Fruit fly (Drosophila melanogaster): ENCODE measurements around the gene RabGGTb.

dm6 chr2L:2837742-2838461 is 41.0 kb upstream of the RabGGTb start, which contains the start of the genes CG3119 and Cpr23B:
- TF ChIP-seq Ets21C (GFP tag; optimal IDR thresholded peaks at IDR 0.05) (no peak), CG7368 (GFP tag; optimal IDR thresholded peaks at IDR 0.05) (no peak), CG6276 (GFP tag; optimal IDR thresholded peaks at IDR 0.05) (no peak), Gug (GFP tag; IDR thresholded peaks at IDR 0.05) (no peak), CG15336 (GFP tag; IDR thresholded peaks at IDR 0.05) (no peak), CG10669 (GFP tag; optimal IDR thresholded peaks at IDR 0.05) (no peak), CG4318 (GFP tag; optimal IDR thresholded peaks at IDR 0.05) (no peak), acj6 (GFP tag; optimal IDR thresholded peaks at IDR 0.05) (no peak), fd59A (GFP tag; optimal IDR thresholded peaks at IDR 0.05) (no peak), CG32006 (GFP tag; optimal IDR thresholded peaks at IDR 0.05) (no peak), CG6792 (GFP tag; optimal IDR thresholded peaks at IDR 0.05) (no peak), CG8119 (GFP tag; IDR thresholded peaks at IDR 0.05) (no peak)

Data from whole organism, prepupa.